Fruit fly (Drosophila melanogaster): Measurements from ENCODE around the gene CG42464.
A peak's percentile ranks its signal among the peaks of the same experiment; 100 is the strongest.

The CG42464 gene

dm6 chr2L:3711665-3712064 lies 12.4 kb downstream of the CG42464 start, which contains the start of gene cutlet (continued):
- no peak for TF ChIP-seq Asciz (GFP tag; optimal IDR thresholded peaks at IDR 0.05)
- TF ChIP-seq CG17385 (GFP tag; optimal IDR thresholded peaks at IDR 0.05), result peak; percentile 75
- TF ChIP-seq HLH54F (GFP tag; optimal IDR thresholded peaks at IDR 0.05), result no peak
- peak; percentile 85 for TF ChIP-seq CG4854 (GFP tag; optimal IDR thresholded peaks at IDR 0.05)
- peak; percentile 22; the same call in 1 of the 2 replicates for TF ChIP-seq amos (GFP tag; IDR thresholded peaks at IDR 0.05; ENCODE audit: partially characterized antibody)
- TF ChIP-seq E2f2 (GFP tag; IDR thresholded peaks at IDR 0.05), result peak; percentile 91
- TF ChIP-seq Lhr (GFP tag; optimal IDR thresholded peaks at IDR 0.05), result peak; percentile 5
- peak; percentile 44 for TF ChIP-seq Sox100B (GFP tag; optimal IDR thresholded peaks at IDR 0.05)
- no peak for TF ChIP-seq CG7271 (tag; optimal IDR thresholded peaks at IDR 0.05)
- TF ChIP-seq jing (GFP tag; optimal IDR thresholded peaks at IDR 0.05), result no peak
- no peak for TF ChIP-seq CG12071 (GFP tag; optimal IDR thresholded peaks at IDR 0.05)
- TF ChIP-seq CG8944 (GFP tag; optimal IDR thresholded peaks at IDR 0.05), result no peak
- TF ChIP-seq dmrt99B (tag; optimal IDR thresholded peaks at IDR 0.05), result no peak
- no peak for TF ChIP-seq BtbVII (GFP tag; optimal IDR thresholded peaks at IDR 0.05)
- peak; percentile 3 for TF ChIP-seq CG2116 (GFP tag; optimal IDR thresholded peaks at IDR 0.05)
- TF ChIP-seq NfI (GFP tag; optimal IDR thresholded peaks at IDR 0.05), result no peak
- peak; percentile 6 for TF ChIP-seq CG10267 (tag; optimal IDR thresholded peaks at IDR 0.05)
- TF ChIP-seq CG18011 (GFP tag; optimal IDR thresholded peaks at IDR 0.05), result peak; percentile 97
- no peak for TF ChIP-seq Side (GFP tag; optimal IDR thresholded peaks at IDR 0.05)
- no peak for TF ChIP-seq CG9797 (GFP tag; optimal IDR thresholded peaks at IDR 0.05)
- TF ChIP-seq Mrtf (GFP tag; IDR thresholded peaks at IDR 0.05), result no peak
- TF ChIP-seq Gsc (GFP tag; IDR thresholded peaks at IDR 0.05), result no peak
- no peak for TF ChIP-seq otp (GFP tag; IDR thresholded peaks at IDR 0.05)
- TF ChIP-seq CoRest (tag; optimal IDR thresholded peaks at IDR 0.05), result peak; percentile 31
- TF ChIP-seq gfzf (GFP tag; optimal IDR thresholded peaks at IDR 0.05), result peak; percentile 25
- peak; percentile 7 for TF ChIP-seq Ets97D (GFP tag; optimal IDR thresholded peaks at IDR 0.05)
- TF ChIP-seq HHEX (GFP tag; optimal IDR thresholded peaks at IDR 0.05), result no peak
- peak; percentile 86 for TF ChIP-seq E2f1 (GFP tag; IDR thresholded peaks at IDR 0.05)

DNA sequence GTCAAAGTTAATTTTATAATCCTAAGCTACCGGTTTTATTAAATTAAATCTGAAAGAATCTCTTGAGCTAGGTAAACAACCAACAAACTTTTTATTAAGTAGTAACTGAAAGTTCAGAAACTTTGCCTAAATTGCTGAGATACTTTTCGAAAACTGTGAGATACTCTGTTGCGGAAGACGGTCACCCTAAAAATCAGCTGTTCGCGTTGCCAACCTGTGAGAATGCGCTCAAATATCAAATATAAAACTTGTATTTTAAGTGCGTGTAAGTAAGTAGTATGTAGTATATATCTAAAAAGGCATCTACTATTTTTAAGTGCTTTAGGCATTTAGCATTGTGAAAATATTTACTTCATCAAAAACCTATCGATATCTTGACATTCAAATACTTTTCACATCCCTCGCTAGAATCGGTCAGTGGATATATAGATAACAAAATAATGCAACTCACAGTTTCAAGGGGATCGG lies 13.7 kb downstream of the CG42464 start, which contains the start of the genes CG31955 and CG2818:
TSS of gene CG31955 (minus strand) at position 157 of the 468 bp plus-strand sequence.
TSS of gene CG2818 (plus strand) at position 412 of the 468 bp plus-strand sequence.
- TF ChIP-seq bbx (GFP tag; IDR thresholded peaks at IDR 0.05; ENCODE audit: partially characterized antibody) (peak; percentile 38; the same call in 1 of the 2 replicates), CG7357 (GFP tag; IDR thresholded peaks at IDR 0.05) (no peak), HLH4C (GFP tag; IDR thresholded peaks at IDR 0.05; ENCODE audit: partially characterized antibody) (peak; percentile 50; the same call in 1 of the 3 replicates), sens (GFP tag) (peak; percentile 63), CG17361 (GFP tag; IDR thresholded peaks at IDR 0.05) (peak; percentile 38; the same call in 1 of the 3 replicates), row (GFP tag; IDR thresholded peaks at IDR 0.05) (peak; percentile 63), CG11723 (GFP tag; optimal IDR thresholded peaks at IDR 0.05) (peak; percentile 1), CG13624 (GFP tag; optimal IDR thresholded peaks at IDR 0.05) (peak; percentile 6), CG9797 (GFP tag; optimal IDR thresholded peaks at IDR 0.05) (peak; percentile 1), CG17568 (GFP tag; optimal IDR thresholded peaks at IDR 0.05) (no peak), Sry-δ (GFP tag; optimal IDR thresholded peaks at IDR 0.05) (peak; percentile 86), Dp (GFP tag; optimal IDR thresholded peaks at IDR 0.05) (peak; percentile 59), ase (GFP tag; IDR thresholded peaks at IDR 0.05) (no peak), B-H2 (GFP tag; optimal IDR thresholded peaks at IDR 0.05) (peak; percentile 23), Med (GFP tag) (peak; percentile 70), PHDP (tag; optimal IDR thresholded peaks at IDR 0.05) (peak; percentile 3), Side (GFP tag; optimal IDR thresholded peaks at IDR 0.05) (no peak), B-H1 (GFP tag; IDR thresholded peaks at IDR 0.05) (no peak), CG12659 (GFP tag; optimal IDR thresholded peaks at IDR 0.05) (peak; percentile 46), cato (GFP tag; optimal IDR thresholded peaks at IDR 0.05; ENCODE audit: borderline replicate concordance) (no peak), klu (GFP tag; IDR thresholded peaks at IDR 0.05) (no peak), CG8089 (GFP tag; optimal IDR thresholded peaks at IDR 0.05) (no peak), wdn (GFP tag; IDR thresholded peaks at IDR 0.05) (no peak), CG12769 (tag; optimal IDR thresholded peaks at IDR 0.05) (peak; percentile 36), hbn (GFP tag; IDR thresholded peaks at IDR 0.05; ENCODE audit: partially characterized antibody) (peak; percentile 59)

All from whole organism, embryonic.